Worm (Caenorhabditis elegans): ENCODE measurements around the gene nspc-10.

Gene nspc-10

DNA sequence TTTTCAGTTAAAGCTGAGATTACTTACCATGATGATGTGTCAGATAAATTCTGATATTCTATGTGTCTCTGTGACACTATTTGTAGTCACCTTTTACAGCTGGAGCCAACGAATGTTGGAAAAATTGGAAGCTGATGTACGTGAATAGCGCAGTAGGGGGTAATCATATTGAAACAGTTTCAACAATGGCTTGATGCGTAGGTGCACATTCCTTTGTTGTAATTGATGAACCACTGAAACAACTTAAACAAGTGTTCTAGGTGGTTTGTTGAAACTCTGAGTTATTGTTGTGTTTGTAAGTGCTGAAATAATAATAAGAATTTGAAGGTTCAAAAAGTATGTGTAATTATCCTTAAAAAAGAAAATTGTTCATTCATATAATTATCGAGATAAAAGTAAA is 13.2 kb downstream of the nspc-10 start, which contains the start of gene nspc-12:
Gene nspc-12, minus strand, starts transcription at position 101 of the 400 bp plus-strand sequence.
- no peak for TF ChIP-seq lin-39 (tag; optimal IDR thresholded peaks at IDR 0.05)
- no peak for TF ChIP-seq tbx-2 (tag; optimal IDR thresholded peaks at IDR 0.05)
- no peak for TF ChIP-seq nhr-77 (tag; optimal IDR thresholded peaks at IDR 0.05)
- no peak for TF ChIP-seq nhr-76 (tag; optimal IDR thresholded peaks at IDR 0.05)
- no peak for TF ChIP-seq unc-62 (GFP tag; optimal IDR thresholded peaks at IDR 0.05)
- TF ChIP-seq nhr-28 (tag; optimal IDR thresholded peaks at IDR 0.05) = no peak
- TF ChIP-seq xbp-1 (tag; optimal IDR thresholded peaks at IDR 0.05) = no peak
- no peak for TF ChIP-seq lin-13 (GFP tag; optimal IDR thresholded peaks at IDR 0.05)
- no peak for TF ChIP-seq fkh-10 (GFP tag; optimal IDR thresholded peaks at IDR 0.05)
- no peak for TF ChIP-seq lin-14 (GFP tag; optimal IDR thresholded peaks at IDR 0.05)
- no peak for TF ChIP-seq efl-1 (optimal IDR thresholded peaks at IDR 0.05)
- TF ChIP-seq efl-1 (GFP tag; optimal IDR thresholded peaks at IDR 0.05 in 1 of 2) = no peak
- no peak for TF ChIP-seq tlp-1 (tag; optimal IDR thresholded peaks at IDR 0.05)
- TF ChIP-seq C16A3.4 (tag; optimal IDR thresholded peaks at IDR 0.05) = no peak
- no peak for TF ChIP-seq skn-1 (tag; optimal IDR thresholded peaks at IDR 0.05)
- no peak for TF ChIP-seq nhr-90 (tag; optimal IDR thresholded peaks at IDR 0.05; ENCODE audit: poor library complexity)
- TF ChIP-seq pqm-1 (tag; optimal IDR thresholded peaks at IDR 0.05) = no peak
- no peak for TF ChIP-seq isw-1 (GFP tag; IDR thresholded peaks at IDR 0.05)
- TF ChIP-seq sup-37 (GFP tag; optimal IDR thresholded peaks at IDR 0.05) = no peak

DNA sequence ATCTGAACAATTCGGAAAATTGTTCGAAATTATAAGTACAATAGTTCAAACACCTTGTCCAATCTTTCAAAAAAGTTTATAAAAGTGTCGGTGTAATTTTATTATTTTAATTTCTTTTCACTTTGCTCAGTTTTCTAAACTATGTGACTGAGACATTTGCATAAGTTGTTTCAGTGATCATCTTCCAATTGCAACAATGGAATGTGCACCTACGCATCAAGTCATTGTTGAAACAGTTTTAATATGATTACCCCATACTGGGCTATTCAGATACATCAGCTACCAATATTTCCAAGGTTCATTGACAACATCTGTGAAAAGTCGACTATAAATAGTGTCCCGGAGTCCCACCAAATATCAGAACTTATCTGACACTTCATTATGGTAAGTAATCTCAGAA is 13.7 kb downstream of the nspc-10 start, which contains the start of gene nspc-13:
Gene nspc-13, plus strand, starts transcription at position 301 of the 400 bp plus-strand sequence.
- TF ChIP-seq dsc-1 (tag; optimal IDR thresholded peaks at IDR 0.05) (no peak), nhr-11 (tag; optimal IDR thresholded peaks at IDR 0.05) (no peak), C34B4.2 (tag; optimal IDR thresholded peaks at IDR 0.05) (no peak), fos-1 (tag; optimal IDR thresholded peaks at IDR 0.05) (no peak), C16A3.4 (tag; optimal IDR thresholded peaks at IDR 0.05) (no peak), ceh-90 (tag; optimal IDR thresholded peaks at IDR 0.05) (no peak), irx-1 (tag; optimal IDR thresholded peaks at IDR 0.05) (no peak), fkh-10 (GFP tag; optimal IDR thresholded peaks at IDR 0.05) (no peak)

DNA sequence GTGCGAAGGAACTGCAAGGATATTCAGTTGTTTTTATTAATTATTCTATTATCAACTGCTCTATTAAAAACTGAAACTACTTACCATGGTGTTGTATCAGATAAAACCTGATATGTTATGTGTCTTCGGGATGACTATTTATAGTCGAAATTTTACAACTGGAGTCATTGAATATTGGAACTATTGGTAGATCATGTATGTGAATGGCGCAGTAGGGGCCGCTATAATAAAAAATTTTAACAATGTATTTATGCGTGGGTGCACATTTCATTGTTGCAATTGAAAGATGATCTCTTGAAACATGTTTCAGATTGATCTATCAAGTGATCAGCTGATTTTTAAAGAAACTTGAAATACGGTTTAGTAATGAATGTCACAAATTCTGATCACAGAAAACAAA is 15.5 kb downstream of the nspc-10 start, which contains the start of gene nspc-14:
Gene nspc-14, minus strand, starts transcription at position 101 of the 400 bp plus-strand sequence.
- TF ChIP-seq ama-1 (optimal IDR thresholded peaks at IDR 0.05) (no peak), hpl-2 (GFP tag; optimal IDR thresholded peaks at IDR 0.05) (no peak), tbx-2 (tag; optimal IDR thresholded peaks at IDR 0.05) (no peak), pax-3 (tag; optimal IDR thresholded peaks at IDR 0.05) (no peak), sptf-1 (tag; optimal IDR thresholded peaks at IDR 0.05) (no peak), egl-27 (tag; optimal IDR thresholded peaks at IDR 0.05) (no peak), nhr-237 (tag; optimal IDR thresholded peaks at IDR 0.05) (no peak), efl-1 (optimal IDR thresholded peaks at IDR 0.05) (no peak), efl-1 (GFP tag; optimal IDR thresholded peaks at IDR 0.05 in 1 of 2) (no peak), fkh-4 (tag; optimal IDR thresholded peaks at IDR 0.05; ENCODE audit: borderline replicate concordance) (no peak), egl-13 (tag; optimal IDR thresholded peaks at IDR 0.05) (no peak), elt-3 (tag; optimal IDR thresholded peaks at IDR 0.05) (no peak), C04F5.9 (tag; optimal IDR thresholded peaks at IDR 0.05) (no peak), ceh-90 (tag; optimal IDR thresholded peaks at IDR 0.05) (no peak), tlp-1 (tag; optimal IDR thresholded peaks at IDR 0.05) (no peak), lin-14 (GFP tag; optimal IDR thresholded peaks at IDR 0.05) (no peak), unc-62 (GFP tag; optimal IDR thresholded peaks at IDR 0.05) (no peak), alr-1 (tag; optimal IDR thresholded peaks at IDR 0.05; ENCODE audit: borderline replicate concordance) (no peak)

DNA sequence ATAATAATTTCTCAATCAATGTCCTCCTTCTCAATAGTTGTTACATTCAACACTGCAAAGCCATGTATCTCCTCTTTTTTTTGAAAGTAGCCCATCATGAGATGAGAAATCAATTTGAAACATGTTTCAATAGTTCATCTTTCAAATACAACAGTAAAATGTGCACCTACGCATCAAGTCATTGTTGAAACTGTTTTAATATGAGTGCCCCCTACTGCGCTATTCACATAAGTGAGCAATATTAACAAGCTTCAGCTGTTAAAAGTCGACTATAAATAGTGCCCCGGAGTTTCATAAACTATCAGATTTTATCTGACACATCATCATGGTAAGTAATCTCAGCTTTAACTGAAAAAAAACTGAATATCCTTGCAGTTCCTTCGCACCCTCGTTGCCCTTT is 17.0 kb downstream of the nspc-10 start, which contains the start of the genes nspc-15 and F19H6.6:
Gene nspc-15, plus strand, starts transcription at position 301 of the 400 bp plus-strand sequence.
Gene F19H6.6, plus strand, starts transcription at position 384 of the 400 bp plus-strand sequence.
- TF ChIP-seq aly-2 (tag; optimal IDR thresholded peaks at IDR 0.05) (no peak), snu-23 (GFP tag; optimal IDR thresholded peaks at IDR 0.05) (no peak), egl-27 (tag; optimal IDR thresholded peaks at IDR 0.05) (no peak), nhr-90 (tag; optimal IDR thresholded peaks at IDR 0.05; ENCODE audit: poor library complexity) (no peak), dsc-1 (tag; optimal IDR thresholded peaks at IDR 0.05) (no peak), nhr-20 (tag; optimal IDR thresholded peaks at IDR 0.05) (no peak), swsn-7 (tag; optimal IDR thresholded peaks at IDR 0.05) (no peak), sptf-1 (tag; optimal IDR thresholded peaks at IDR 0.05) (no peak)

Data from whole organism, L1 larva.